Worm (Caenorhabditis elegans) whole organism, L2 larva: Measurements from ENCODE around the gene ceh-10.
A peak's percentile ranks its signal among the peaks of the same experiment; 100 is the strongest.

Experiments used
- C34F6.9 ChIP-seq: fragments of 150-350 bp; optimal IDR thresholded peaks from 2 replicates; lab custom pipeline; 2014; ENCODE audit warnings: missing biosample characterization, missing genetic modification characterization
- F13H6.1 ChIP-seq: sonication (generic microtip); optimal IDR thresholded peaks from 2 replicates; lab custom pipeline; 2016; ENCODE audit warnings: missing genetic modification characterization, missing compliant biosample characterization
- R02D3.7 ChIP-seq: fragments of 150-350 bp; optimal IDR thresholded peaks from 2 replicates; lab custom pipeline; 2014; ENCODE audit warnings: missing biosample characterization, missing genetic modification characterization
- Y55F3AM.14 ChIP-seq: fragments of 200-800 bp; sonication (Bioruptor generic); optimal IDR thresholded peaks from 2 replicates; lab custom pipeline; 2018; ENCODE audit warnings: mild to moderate bottlenecking, missing genetic modification characterization, missing compliant biosample characterization
- ZK546.5 ChIP-seq: sonication (generic microtip); optimal IDR thresholded peaks from 2 replicates; lab custom pipeline; 2017; ENCODE audit warnings: missing biosample characterization, missing genetic modification characterization
- alr-1 ChIP-seq: fragments of 150-350 bp; optimal IDR thresholded peaks from 2 replicates; lab custom pipeline; 2014; ENCODE audit warnings: missing biosample characterization, missing genetic modification characterization
- aly-2 ChIP-seq: fragments of 150-350 bp; optimal IDR thresholded peaks from 2 replicates; lab custom pipeline; 2014; ENCODE audit warnings: missing biosample characterization, missing genetic modification characterization
- ama-1 ChIP-seq: fragments of 150-350 bp; optimal IDR thresholded peaks from 2 replicates; lab custom pipeline; 2018; ENCODE audit warnings: inconsistent platforms
- blmp-1 ChIP-seq: sonication (generic microtip); optimal IDR thresholded peaks from 2 replicates; lab custom pipeline; 2017; ENCODE audit warnings: missing genetic modification characterization, mild to moderate bottlenecking, missing compliant biosample characterization, antibody characterized with exemption, moderate library complexity; ENCODE audit not compliant: insufficient read depth
- ceh-16 ChIP-seq: fragments of 150-350 bp; optimal IDR thresholded peaks from 2 replicates; lab custom pipeline; 2014; ENCODE audit warnings: missing biosample characterization, missing genetic modification characterization
- ceh-82 ChIP-seq: fragments of 150-350 bp; optimal IDR thresholded peaks from 2 replicates; lab custom pipeline; 2014; ENCODE audit warnings: missing biosample characterization, missing genetic modification characterization
- crh-2 ChIP-seq: sonication (generic microtip); optimal IDR thresholded peaks from 2 replicates; lab custom pipeline; 2017; ENCODE audit warnings: missing biosample characterization, missing genetic modification characterization
- dmd-4 ChIP-seq: sonication (generic microtip); optimal IDR thresholded peaks from 2 replicates; lab custom pipeline; 2017; ENCODE audit warnings: missing biosample characterization, missing genetic modification characterization
- egl-27 ChIP-seq: sonication (generic microtip); optimal IDR thresholded peaks from 3 replicates; lab custom pipeline; 2017; ENCODE audit warnings: missing biosample characterization, missing genetic modification reagents, missing genetic modification characterization
- elt-1 ChIP-seq: fragments of 150-350 bp; optimal IDR thresholded peaks from 2 replicates; lab custom pipeline; 2014; ENCODE audit warnings: missing biosample characterization, missing genetic modification characterization
- elt-3 ChIP-seq: sonication (generic microtip); optimal IDR thresholded peaks from 2 replicates; lab custom pipeline; 2017; ENCODE audit warnings: missing biosample characterization, missing genetic modification characterization
- fos-1 ChIP-seq: fragments of 150-350 bp; optimal IDR thresholded peaks from 2 replicates; lab custom pipeline; 2014; ENCODE audit warnings: missing biosample characterization, missing genetic modification characterization
- gmeb-1 ChIP-seq: fragments of 150-350 bp; optimal IDR thresholded peaks from 2 replicates; lab custom pipeline; 2014; ENCODE audit warnings: missing biosample characterization, missing genetic modification characterization
- lin-11 ChIP-seq: fragments of 150-350 bp; sonication (generic microtip); optimal IDR thresholded peaks from 2 replicates; lab custom pipeline; 2014; ENCODE audit warnings: missing biosample characterization, missing genetic modification characterization, inconsistent platforms, mixed read lengths
- lin-13 ChIP-seq: fragments of 150-350 bp; optimal IDR thresholded peaks from 2 replicates; lab custom pipeline; 2014; ENCODE audit warnings: missing biosample characterization, missing genetic modification reagents, missing genetic modification characterization
- lin-39 ChIP-seq: fragments of 150-350 bp; optimal IDR thresholded peaks from 2 replicates; lab custom pipeline; 2014; ENCODE audit warnings: missing biosample characterization, missing genetic modification reagents, missing genetic modification characterization
- lsy-2 ChIP-seq, 2 experiments: fragments of 150-350 bp in 1 of 2; sonication (generic microtip) in 1 of 2; optimal IDR thresholded peaks; 2 replicates each; lab custom pipeline; 2014 to 2017; ENCODE audit warnings: missing biosample characterization in 2 of 2, missing genetic modification characterization in 2 of 2
- mab-5 ChIP-seq: fragments of 150-350 bp; optimal IDR thresholded peaks from 2 replicates; lab custom pipeline; 2014; ENCODE audit warnings: missing biosample characterization, missing genetic modification characterization
- mbf-1 ChIP-seq: sonication (generic microtip); optimal IDR thresholded peaks from 2 replicates; lab custom pipeline; 2017; ENCODE audit warnings: missing biosample characterization, missing genetic modification characterization
- mdl-1 ChIP-seq, 2 experiments: fragments of 150-350 bp in 1 of 2; sonication (generic microtip) in 1 of 2; optimal IDR thresholded peaks; 2 replicates each; lab custom pipeline; 2017; ENCODE audit warnings: missing biosample characterization in 2 of 2, missing genetic modification characterization in 2 of 2
- nhr-10 ChIP-seq: sonication (generic microtip); optimal IDR thresholded peaks from 2 replicates; lab custom pipeline; 2017; ENCODE audit warnings: missing biosample characterization, missing genetic modification characterization
- nhr-11 ChIP-seq: fragments of 150-350 bp; optimal IDR thresholded peaks from 2 replicates; lab custom pipeline; 2014; ENCODE audit warnings: missing biosample characterization, missing genetic modification characterization
- nhr-12 ChIP-seq: fragments of 150-350 bp; optimal IDR thresholded peaks from 2 replicates; lab custom pipeline; 2014; ENCODE audit warnings: missing biosample characterization, missing genetic modification characterization
- nhr-129 ChIP-seq: fragments of 150-350 bp; optimal IDR thresholded peaks from 2 replicates; lab custom pipeline; 2014; ENCODE audit warnings: missing biosample characterization, missing genetic modification characterization
- nhr-21 ChIP-seq: fragments of 150-350 bp; optimal IDR thresholded peaks from 2 replicates; lab custom pipeline; 2014; ENCODE audit warnings: missing biosample characterization, missing genetic modification characterization
- nhr-23 ChIP-seq: fragments of 150-350 bp; optimal IDR thresholded peaks from 2 replicates; lab custom pipeline; 2014; ENCODE audit warnings: missing biosample characterization, missing genetic modification reagents, missing genetic modification characterization
- nhr-237 ChIP-seq: fragments of 150-350 bp; optimal IDR thresholded peaks from 2 replicates; lab custom pipeline; 2014; ENCODE audit warnings: missing biosample characterization, missing genetic modification characterization
- nhr-25 ChIP-seq: fragments of 150-350 bp; sonication (generic microtip); optimal IDR thresholded peaks from 3 replicates; lab custom pipeline; 2014; ENCODE audit warnings: missing biosample characterization, missing genetic modification characterization
- nhr-6 ChIP-seq: fragments of 150-350 bp; optimal IDR thresholded peaks from 2 replicates; lab custom pipeline; 2014; ENCODE audit warnings: missing biosample characterization, missing genetic modification characterization
- nhr-77 ChIP-seq: fragments of 150-350 bp; optimal IDR thresholded peaks from 2 replicates; lab custom pipeline; 2014; ENCODE audit warnings: missing biosample characterization, missing genetic modification characterization
- peb-1 ChIP-seq: fragments of 150-350 bp; optimal IDR thresholded peaks from 2 replicates; lab custom pipeline; 2014; ENCODE audit warnings: missing biosample characterization, missing genetic modification characterization
- sem-4 ChIP-seq: fragments of 150-350 bp; optimal IDR thresholded peaks from 2 replicates; lab custom pipeline; 2014; ENCODE audit warnings: missing biosample characterization, missing genetic modification reagents, missing genetic modification characterization
- skn-1 ChIP-seq: sonication (generic microtip); optimal IDR thresholded peaks from 2 replicates; lab custom pipeline; 2017; ENCODE audit warnings: missing biosample characterization, missing genetic modification characterization
- sma-3 ChIP-seq: sonication (generic microtip); optimal IDR thresholded peaks from 2 replicates; lab custom pipeline; 2016; ENCODE audit warnings: missing genetic modification reagents, missing genetic modification characterization, missing compliant biosample characterization
- sma-9 ChIP-seq, 2 experiments: fragments of 150-350 bp in 1 of 2; sonication (generic microtip) in 1 of 2; optimal IDR thresholded peaks; 2 replicates each; lab custom pipeline; 2014 to 2016; ENCODE audit warnings: missing genetic modification characterization in 2 of 2, mild to moderate bottlenecking in 1 of 2, missing biosample characterization in 1 of 2, missing compliant biosample characterization in 1 of 2, missing genetic modification reagents in 1 of 2, moderate library complexity in 1 of 2
- snpc-4 ChIP-seq: fragments of 150-350 bp; optimal IDR thresholded peaks from 2 replicates; lab custom pipeline; 2014; ENCODE audit warnings: missing biosample characterization, missing genetic modification characterization
- unc-39 ChIP-seq: fragments of 150-350 bp; optimal IDR thresholded peaks from 2 replicates; lab custom pipeline; 2014; ENCODE audit warnings: missing biosample characterization, missing genetic modification characterization
- unc-55 ChIP-seq: fragments of 150-350 bp; sonication (generic microtip); optimal IDR thresholded peaks from 3 replicates; lab custom pipeline; 2014; ENCODE audit warnings: missing biosample characterization, missing genetic modification reagents, missing genetic modification characterization
- unc-62 ChIP-seq: fragments of 150-350 bp; optimal IDR thresholded peaks from 2 replicates; lab custom pipeline; 2014; ENCODE audit warnings: missing biosample characterization, missing genetic modification reagents, missing genetic modification characterization
- zag-1 ChIP-seq: fragments of 150-350 bp; optimal IDR thresholded peaks from 2 replicates; lab custom pipeline; 2014; ENCODE audit warnings: missing biosample characterization, missing genetic modification characterization
- ztf-1 ChIP-seq: fragments of 200-800 bp; sonication (Bioruptor generic); conservative IDR thresholded peaks from 2 replicates; pipeline ENCODE4 v1.3.6; 2022; ENCODE audit warnings: missing genetic modification characterization, missing compliant biosample characterization
- ztf-11 ChIP-seq: sonication (generic microtip); optimal IDR thresholded peaks from 2 replicates; lab custom pipeline; 2017; ENCODE audit warnings: missing biosample characterization, missing genetic modification characterization
- ztf-4 ChIP-seq: fragments of 150-350 bp; optimal IDR thresholded peaks from 2 replicates; lab custom pipeline; 2014; ENCODE audit warnings: missing biosample characterization, missing genetic modification characterization

The ceh-10 gene

DNA sequence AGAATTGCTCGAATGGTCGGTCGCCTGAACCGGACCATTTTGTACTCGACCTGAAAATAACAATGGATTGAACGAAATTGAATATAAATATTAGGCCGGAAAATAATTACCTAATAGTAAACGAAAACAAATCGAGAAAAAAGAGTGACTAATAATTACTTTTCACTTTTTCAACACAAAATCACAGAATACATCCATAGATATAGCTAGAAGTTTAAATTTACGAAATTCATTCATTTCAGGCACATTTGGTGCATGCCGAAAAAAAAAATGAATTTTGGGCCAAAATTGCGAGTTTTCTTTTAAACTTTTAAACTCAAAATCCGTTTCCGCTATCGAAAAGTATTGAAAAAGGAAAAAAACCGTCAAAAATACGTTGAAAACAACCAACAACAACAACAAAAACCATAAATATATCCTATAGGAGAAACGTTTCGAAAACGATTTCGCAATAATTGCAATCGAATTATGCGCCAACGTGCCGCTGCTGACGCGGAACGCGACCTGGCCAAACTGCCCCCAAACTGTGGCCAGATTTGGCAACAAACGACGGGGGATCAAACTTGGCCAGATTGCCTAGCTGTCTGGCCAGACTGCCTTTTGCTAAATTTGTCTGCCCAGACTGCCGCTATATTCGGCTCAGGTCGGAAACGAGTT, 13.4 kb upstream of the ceh-10 start, which contains the start of gene Y37B11A.3:
TSS of gene Y37B11A.3 (minus strand) at position 51 of the 657 bp plus-strand sequence.
- no peak for TF ChIP-seq dmd-4 (tag; lab: Kevin White, UChicago)
- TF ChIP-seq nhr-21: peak; percentile 55
- TF ChIP-seq unc-55 (GFP tag; lab: Kevin White, UChicago): peak; percentile 82
- peak; percentile 81 to 83 for TF ChIP-seq lsy-2 (tag; optimal IDR thresholded peaks at IDR 0.05; lab: Kevin White, UChicago)
- peak; percentile 23 for TF ChIP-seq zag-1 (tag; lab: Kevin White, UChicago)
- TF ChIP-seq ama-1: no peak
- TF ChIP-seq blmp-1 (tag; lab: Kevin White, UChicago): peak; percentile 19
- peak; percentile 19 for TF ChIP-seq fos-1 (tag; lab: Kevin White, UChicago)
- no peak for TF ChIP-seq nhr-23 (tag; lab: Kevin White, UChicago)
- TF ChIP-seq egl-27 (tag; lab: Kevin White, UChicago): peak; percentile 27
- TF ChIP-seq nhr-25 (tag; lab: Kevin White, UChicago): peak; percentile 76
- peak; percentile 81 for TF ChIP-seq sma-9 (GFP tag; optimal IDR thresholded peaks at IDR 0.05; lab: Kevin White, UChicago)
- no peak for TF ChIP-seq sma-9 (tag; optimal IDR thresholded peaks at IDR 0.05; lab: Kevin White, UChicago)
- peak; percentile 61 for TF ChIP-seq F13H6.1 (tag; lab: Kevin White, UChicago)
- TF ChIP-seq skn-1: no peak
- no peak for TF ChIP-seq nhr-77
- no peak for TF ChIP-seq ztf-1
- no peak for TF ChIP-seq elt-1 (tag; lab: Kevin White, UChicago)
- TF ChIP-seq nhr-12 (tag; lab: Kevin White, UChicago): no peak
- TF ChIP-seq lin-39 (tag; lab: Kevin White, UChicago): no peak
- TF ChIP-seq C34F6.9: peak; percentile 84
- TF ChIP-seq nhr-237 (tag; lab: Kevin White, UChicago): no peak
- TF ChIP-seq ztf-11: no peak
- TF ChIP-seq elt-3 (tag; lab: Kevin White, UChicago): no peak
- peak; percentile 63 for TF ChIP-seq crh-2 (tag; lab: Kevin White, UChicago)
- TF ChIP-seq nhr-11: no peak
- no peak for TF ChIP-seq alr-1 (tag; lab: Kevin White, UChicago)
- TF ChIP-seq ZK546.5 (tag; lab: Kevin White, UChicago): no peak
- peak; percentile 15 for TF ChIP-seq snpc-4 (tag; lab: Kevin White, UChicago)
- TF ChIP-seq lin-11 (tag; lab: Kevin White, UChicago): peak; percentile 71
- no peak for TF ChIP-seq mdl-1 (tag; optimal IDR thresholded peaks at IDR 0.05; lab: Kevin White, UChicago)
- TF ChIP-seq sma-3 (GFP tag; lab: Kevin White, UChicago): peak; percentile 81
- no peak for TF ChIP-seq mbf-1
- no peak for TF ChIP-seq peb-1 (tag; lab: Kevin White, UChicago)
- TF ChIP-seq unc-62 (GFP tag; lab: Kevin White, UChicago): no peak
- TF ChIP-seq ceh-82 (tag; lab: Kevin White, UChicago): peak; percentile 7
- TF ChIP-seq aly-2: no peak
- no peak for TF ChIP-seq nhr-10 (tag; lab: Kevin White, UChicago)
- peak; percentile 35 for TF ChIP-seq R02D3.7 (tag; lab: Kevin White, UChicago)
- no peak for TF ChIP-seq Y55F3AM.14 (GFP tag; lab: Kevin White, UChicago)
- peak; percentile 58 for TF ChIP-seq sem-4
- peak; percentile 33 for TF ChIP-seq mab-5
- no peak for TF ChIP-seq unc-39 (tag; lab: Kevin White, UChicago)
- no peak for TF ChIP-seq ceh-16 (tag; lab: Kevin White, UChicago)
- TF ChIP-seq gmeb-1: peak; percentile 84
- peak; percentile 67 for TF ChIP-seq lin-13 (GFP tag; lab: Kevin White, UChicago)
- no peak for TF ChIP-seq nhr-6
- peak; percentile 71 for TF ChIP-seq nhr-129
- peak; percentile 46 for TF ChIP-seq ztf-4 (tag; lab: Kevin White, UChicago)
